Worm (Caenorhabditis elegans): ENCODE measurements around the gene F49C5.5.

DNA sequence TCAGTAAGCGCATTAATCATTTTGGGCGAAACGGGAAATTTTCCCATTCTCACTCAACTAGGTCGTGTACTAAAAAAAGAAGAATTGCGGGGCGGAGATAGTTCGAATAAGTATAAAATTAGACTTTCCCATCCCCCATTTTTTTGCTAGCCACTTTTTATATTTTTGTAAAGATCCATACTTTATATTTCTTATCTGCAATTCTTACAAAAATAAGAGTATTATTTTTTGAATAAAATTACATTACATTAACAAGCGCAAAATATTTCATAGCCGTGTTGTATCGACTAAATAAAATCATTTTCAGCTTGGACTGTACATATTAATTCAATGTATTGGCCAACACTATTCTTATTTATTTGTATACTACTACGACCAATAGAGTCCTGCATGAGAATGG is 9.3 kb upstream of the F49C5.5 start, which contains the start of gene F49C5.11:
- no peak for TF ChIP-seq pes-1 (GFP tag; IDR thresholded peaks at IDR 0.05)
- no peak for TF ChIP-seq flt-1 (GFP tag; IDR thresholded peaks at IDR 0.05)
- no peak for TF ChIP-seq ets-7 (tag; optimal IDR thresholded peaks at IDR 0.05)
- TF ChIP-seq ama-1 (optimal IDR thresholded peaks at IDR 0.05), result no peak
- no peak for TF ChIP-seq B0310.2 (tag; optimal IDR thresholded peaks at IDR 0.05)
- no peak for TF ChIP-seq hmg-4 (GFP tag; optimal IDR thresholded peaks at IDR 0.05)
- no peak for TF ChIP-seq ceh-36 (tag; optimal IDR thresholded peaks at IDR 0.05)
- no peak for TF ChIP-seq aly-1 (tag; optimal IDR thresholded peaks at IDR 0.05)
- no peak for TF ChIP-seq hmbx-1 (tag; optimal IDR thresholded peaks at IDR 0.05)
